Fruit fly (Drosophila melanogaster): ENCODE results near the gene Cyp12a4.

DNA sequence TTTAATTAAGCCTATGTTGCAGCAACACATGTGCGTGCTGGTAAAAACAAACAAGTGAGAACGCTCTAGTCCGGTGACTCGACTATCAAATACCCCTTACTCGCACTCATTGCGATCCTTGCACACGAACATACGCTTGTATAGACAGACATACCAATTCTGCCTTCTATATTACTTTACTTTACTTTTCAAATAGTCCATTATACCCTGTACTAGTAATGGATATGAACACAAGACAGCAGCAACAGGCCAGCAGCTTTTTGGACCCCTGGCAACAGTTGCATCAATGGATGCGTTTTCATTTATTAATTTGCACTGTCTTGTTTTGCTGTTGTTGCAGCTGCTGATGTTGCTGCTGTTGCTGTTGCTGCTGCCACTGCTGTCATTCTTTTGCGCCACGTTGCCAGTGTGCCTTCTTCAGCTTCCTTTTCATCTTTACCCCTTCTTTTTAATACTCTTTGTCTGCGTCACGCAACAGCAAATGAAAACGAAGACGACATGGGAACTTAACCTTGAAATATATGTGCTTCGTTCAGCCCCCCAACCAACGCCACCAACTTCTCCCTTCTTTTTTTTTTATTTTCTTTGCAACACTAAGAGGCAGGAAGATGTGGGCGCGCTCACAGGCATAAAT, 16.3 kb upstream of the Cyp12a4 start:
- TF ChIP-seq ttk (optimal IDR thresholded peaks at IDR 0.05) (no peak), Sin3A (optimal IDR thresholded peaks at IDR 0.05) (no peak), psq (optimal IDR thresholded peaks at IDR 0.05) (no peak), Myc (optimal IDR thresholded peaks at IDR 0.05) (no peak), insv (optimal IDR thresholded peaks at IDR 0.05) (no peak), h (optimal IDR thresholded peaks at IDR 0.05) (no peak)
